Worm (Caenorhabditis elegans): ENCODE measurements around the gene sec-31.
A peak's percentile ranks its signal among the peaks of the same experiment; 100 is the strongest.
"Not testable (repeated sequence)": the region's sequence is repeated elsewhere in the genome, so short reads cannot be mapped to it uniquely, and the experiment has no call there.

Gene sec-31

ce11 chrIV:11406744-11407690, 35.4 kb upstream of the sec-31 start, which contains the start of the genes his-63 and his-64 (continued):
- peak; percentile 63 for TF ChIP-seq hrde-1 (tag; optimal IDR thresholded peaks at IDR 0.05; ENCODE audit: borderline replicate concordance)
- TF ChIP-seq egl-44 (GFP tag; IDR thresholded peaks at IDR 0.05), result peak; percentile 12; the same call in 1 of the 2 replicates
- TF ChIP-seq snpc-3.4 (tag; optimal IDR thresholded peaks at IDR 0.05), result peak; percentile 39
- TF ChIP-seq B0336.3 (GFP tag; IDR thresholded peaks at IDR 0.05), result peak; percentile 61; the same call in 1 of the 2 replicates
- TF ChIP-seq ceh-58 (GFP tag; IDR thresholded peaks at IDR 0.05), result peak; percentile 84; the same call in 1 of the 2 replicates
- TF ChIP-seq madf-3 (GFP tag; IDR thresholded peaks at IDR 0.05), result peak; percentile 81; the same call in 1 of the 2 replicates
- TF ChIP-seq Y53G8AR.9 (GFP tag; conservative IDR thresholded peaks at IDR 0.05), result peak; percentile 66
- peak; percentile 82; the same call in 1 of the 2 replicates for TF ChIP-seq nfya-2 (GFP tag; IDR thresholded peaks at IDR 0.05)
- 0 out of 2 replicates have a peak, but pooled peaks have one; percentile 9 for TF ChIP-seq hmg-20 (GFP tag; IDR thresholded peaks at IDR 0.05)
- TF ChIP-seq madf-8 (GFP tag; conservative IDR thresholded peaks at IDR 0.05), result peak; percentile 43
- TF ChIP-seq dox-1 (GFP tag; IDR thresholded peaks at IDR 0.05), result peak; percentile 90
- TF ChIP-seq ceh-91 (GFP tag; IDR thresholded peaks at IDR 0.05), result peak; percentile 50
- TF ChIP-seq xnd-1 (tag; optimal IDR thresholded peaks at IDR 0.05), result peak; percentile 12
- TF ChIP-seq cebp-2 (GFP tag; IDR thresholded peaks at IDR 0.05), result 0 out of 2 replicates have a peak, but pooled peaks have one; percentile 28

ce11 chrIV:11406127-11406526, 34.5 kb upstream of the sec-31 start:
- TF ChIP-seq Y79H2A.3 (GFP tag; conservative IDR thresholded peaks at IDR 0.05) (0 out of 2 replicates have a peak, but pooled peaks have one; percentile 18), ceh-58 (GFP tag; IDR thresholded peaks at IDR 0.05) (0 out of 2 replicates have a peak, but pooled peaks have one; percentile 70), snpc-4 (tag; optimal IDR thresholded peaks at IDR 0.05) (peak in 1 of 4 experiments; percentile 6), madf-6 (GFP tag; IDR thresholded peaks at IDR 0.05) (peak; percentile 61), B0336.3 (GFP tag; IDR thresholded peaks at IDR 0.05) (0 out of 2 replicates have a peak, but pooled peaks have one; percentile 12), Y95B8A.8 (GFP tag; IDR thresholded peaks at IDR 0.05) (peak; percentile 64; the same call in 1 of the 2 replicates), D2030.7 (GFP tag; IDR thresholded peaks at IDR 0.05) (peak; percentile 26), Y53G8AR.9 (GFP tag; conservative IDR thresholded peaks at IDR 0.05) (0 out of 2 replicates have a peak, but pooled peaks have one; percentile 53), cebp-1 (tag; optimal IDR thresholded peaks at IDR 0.05) (peak; percentile 5), lin-26 (GFP tag; IDR thresholded peaks at IDR 0.05) (peak; percentile 60), ama-1 (GFP tag; optimal IDR thresholded peaks at IDR 0.05) (peak in 1 of 2 experiments; percentile 36), hsf-1 (GFP tag; IDR thresholded peaks at IDR 0.05) (peak; percentile 12; the same call in 1 of the 2 replicates), ekl-4 (GFP tag; IDR thresholded peaks at IDR 0.05) (peak; percentile 68), F33H1.4 (GFP tag; IDR thresholded peaks at IDR 0.05) (peak; percentile 39), pbrm-1 (GFP tag; IDR thresholded peaks at IDR 0.05) (0 out of 2 replicates have a peak, but pooled peaks have one; percentile 17), hrde-1 (tag; optimal IDR thresholded peaks at IDR 0.05; ENCODE audit: borderline replicate concordance) (peak; percentile 34), madf-8 (GFP tag; conservative IDR thresholded peaks at IDR 0.05) (peak; percentile 14; the same call in 1 of the 2 replicates), attf-6 (GFP tag; IDR thresholded peaks at IDR 0.05) (peak; percentile 64), lin-54 (GFP tag; optimal IDR thresholded peaks at IDR 0.05) (peak; percentile 22), F39B2.1 (GFP tag; IDR thresholded peaks at IDR 0.05) (peak; percentile 39; the same call in 1 of the 2 replicates)
- TF ChIP-seq snpc-4 (GFP tag; optimal IDR thresholded peaks at IDR 0.05); cebp-1 (GFP tag; IDR thresholded peaks at IDR 0.05); ama-1 (optimal IDR thresholded peaks at IDR 0.05): not testable (repeated sequence)

Measured in whole organism, young adult.